Worm (Caenorhabditis elegans) whole organism, midembryonic: Measurements from ENCODE around the gene C24A8.6.

Source experiments
- T22C8.4 ChIP-seq: fragments of 200-800 bp; sonication (Bioruptor generic); IDR thresholded peaks from 2 replicates; pipeline ENCODE4 v1.3.6; 2022; ENCODE audit warnings: missing genetic modification characterization, missing compliant biosample characterization
- flt-1 ChIP-seq: fragments of 200-800 bp; sonication (Bioruptor generic); IDR thresholded peaks from 2 replicates; pipeline ENCODE4 v1.3.6; 2022; ENCODE audit warnings: missing genetic modification characterization, missing compliant biosample characterization
- ref-1 ChIP-seq: fragments of 200-800 bp; sonication (Bioruptor generic); conservative IDR thresholded peaks from 2 replicates; pipeline ENCODE4 v1.3.6; 2022; ENCODE audit warnings: missing genetic modification reagents, missing genetic modification characterization, missing compliant biosample characterization
- ztf-23 ChIP-seq: fragments of 200-800 bp; sonication (Bioruptor generic); IDR thresholded peaks from 2 replicates; pipeline ENCODE4 v1.3.6; 2022; ENCODE audit warnings: missing genetic modification reagents, missing genetic modification characterization, missing compliant biosample characterization

ce11 chrX:4367414-4367813 lies 35.2 kb upstream of the C24A8.6 start, which contains the start of gene R160.10:
- TF ChIP-seq ztf-23, result no peak
- no peak for TF ChIP-seq T22C8.4 (GFP tag; lab: Robert Waterston, UW)
- no peak for TF ChIP-seq ref-1 (GFP tag; lab: Robert Waterston, UW)
- no peak for TF ChIP-seq flt-1 (GFP tag; lab: Robert Waterston, UW)
